Worm (Caenorhabditis elegans) whole organism, L3 larva: ENCODE data around the gene R10E9.4.

Experiments
- lin-15B ChIP-seq: fragments of 150-350 bp; optimal IDR thresholded peaks from 2 replicates; lab custom pipeline; 2014; ENCODE audit warnings: missing biosample characterization, missing genetic modification characterization
- mdl-1 ChIP-seq: fragments of 150-350 bp; optimal IDR thresholded peaks from 2 replicates; lab custom pipeline; 2014; ENCODE audit warnings: missing biosample characterization, missing genetic modification characterization
- nhr-25 ChIP-seq: sonication (generic microtip); optimal IDR thresholded peaks from 2 replicates; lab custom pipeline; 2017; ENCODE audit warnings: missing biosample characterization, missing genetic modification characterization

ce11 chrIII:4013061-4013460, 40.5 kb upstream of the R10E9.4 start:
- TF ChIP-seq nhr-25 (tag; lab: Kevin White, UChicago) = no peak
- TF ChIP-seq lin-15B (tag; lab: Kevin White, UChicago) = no peak
- no peak for TF ChIP-seq mdl-1 (tag; lab: Kevin White, UChicago)
